Worm (Caenorhabditis elegans): Measurements from ENCODE around the gene vha-5.

vha-5 gene

DNA sequence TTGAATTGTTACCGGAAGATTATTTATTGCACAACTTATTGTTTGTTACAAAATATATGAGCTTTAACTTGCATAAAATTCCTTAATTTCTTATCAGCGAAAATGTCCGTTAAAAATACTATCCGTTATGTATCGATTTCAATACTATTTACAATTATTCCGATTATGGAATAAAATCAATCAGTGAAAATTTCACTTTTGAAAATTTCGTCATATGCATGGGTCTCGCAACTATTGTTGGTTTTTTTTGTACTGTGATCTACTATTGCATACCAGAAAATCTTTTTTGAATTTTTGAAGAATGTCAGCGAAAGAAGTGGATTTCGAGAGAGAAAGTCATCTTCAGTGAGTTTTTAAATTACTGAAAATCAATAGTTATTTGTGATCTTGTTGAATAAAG lies 6.6 kb upstream of the vha-5 start, which contains the start of gene nprl-3:
TSS of gene nprl-3 (plus strand) at position 301 of the 400 bp plus-strand sequence.
- TF ChIP-seq unc-86 (tag; optimal IDR thresholded peaks at IDR 0.05) = no peak
- TF ChIP-seq T23F11.4 (GFP tag; optimal IDR thresholded peaks at IDR 0.05) = no peak
- no peak for TF ChIP-seq che-1 (tag; optimal IDR thresholded peaks at IDR 0.05)
- TF ChIP-seq ceh-34 (tag; optimal IDR thresholded peaks at IDR 0.05) = no peak
- TF ChIP-seq C38D4.7 (GFP tag; optimal IDR thresholded peaks at IDR 0.05) = no peak
- no peak for TF ChIP-seq unc-55 (GFP tag; optimal IDR thresholded peaks at IDR 0.05)
- no peak for TF ChIP-seq ceh-9 (tag; optimal IDR thresholded peaks at IDR 0.05)
- TF ChIP-seq ztf-16 (tag; optimal IDR thresholded peaks at IDR 0.05) = no peak
- TF ChIP-seq zip-5 (tag; optimal IDR thresholded peaks at IDR 0.05) = no peak
- TF ChIP-seq pha-4 (tag; optimal IDR thresholded peaks at IDR 0.05) = no peak
- no peak for TF ChIP-seq pag-3 (tag; optimal IDR thresholded peaks at IDR 0.05; ENCODE audit: borderline replicate concordance)
- no peak for TF ChIP-seq madf-2 (tag; optimal IDR thresholded peaks at IDR 0.05)
- TF ChIP-seq ahr-1 (tag; optimal IDR thresholded peaks at IDR 0.05) = no peak
- TF ChIP-seq ceh-48 (tag; optimal IDR thresholded peaks at IDR 0.05) = no peak
- TF ChIP-seq ref-2 (tag; optimal IDR thresholded peaks at IDR 0.05) = no peak
- TF ChIP-seq unc-3 (GFP tag; conservative IDR thresholded peaks at IDR 0.05) = no peak
- no peak for TF ChIP-seq unc-3 (tag; optimal IDR thresholded peaks at IDR 0.05)
- TF ChIP-seq tbx-7 (tag; optimal IDR thresholded peaks at IDR 0.05) = no peak

DNA sequence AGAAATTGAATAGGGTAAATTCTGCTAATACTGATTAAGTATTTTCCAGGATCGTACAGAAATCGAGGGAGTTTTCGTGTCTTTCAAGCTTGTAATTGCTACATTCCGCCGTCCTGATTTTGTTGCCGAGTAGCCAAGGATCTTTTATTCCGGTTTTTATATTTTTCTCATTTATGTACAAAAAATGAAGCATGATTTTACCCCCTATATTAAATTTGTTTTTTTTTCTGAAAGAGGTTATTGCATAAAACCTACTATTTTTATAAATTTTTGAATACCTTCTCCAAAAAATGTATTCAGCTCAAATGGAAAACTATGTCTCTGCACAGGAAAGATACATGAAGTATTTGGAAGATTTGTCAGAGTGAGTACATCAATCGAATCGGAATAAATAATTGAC lies 4.1 kb upstream of the vha-5 start, which contains the start of gene F35H10.6:
TSS of gene F35H10.6 (plus strand) at position 301 of the 400 bp plus-strand sequence.
- no peak for TF ChIP-seq che-1 (tag; optimal IDR thresholded peaks at IDR 0.05)
- TF ChIP-seq ahr-1 (tag; optimal IDR thresholded peaks at IDR 0.05) = no peak
- TF ChIP-seq tbx-2 (tag; optimal IDR thresholded peaks at IDR 0.05) = no peak
- no peak for TF ChIP-seq zip-5 (tag; optimal IDR thresholded peaks at IDR 0.05)
- TF ChIP-seq sox-2 (GFP tag; IDR thresholded peaks at IDR 0.05) = no peak
- TF ChIP-seq madf-2 (tag; optimal IDR thresholded peaks at IDR 0.05) = no peak
- no peak for TF ChIP-seq unc-3 (GFP tag; conservative IDR thresholded peaks at IDR 0.05)
- no peak for TF ChIP-seq unc-3 (tag; optimal IDR thresholded peaks at IDR 0.05)
- no peak for TF ChIP-seq odd-2 (tag; optimal IDR thresholded peaks at IDR 0.05)
- TF ChIP-seq eyg-1 (tag; optimal IDR thresholded peaks at IDR 0.05) = no peak
- no peak for TF ChIP-seq K09A11.1 (tag; optimal IDR thresholded peaks at IDR 0.05; ENCODE audit: insufficient read depth)
- TF ChIP-seq ceh-34 (tag; optimal IDR thresholded peaks at IDR 0.05) = no peak
- TF ChIP-seq C08G9.2 (tag; optimal IDR thresholded peaks at IDR 0.05) = no peak
- TF ChIP-seq unc-55 (GFP tag; optimal IDR thresholded peaks at IDR 0.05) = no peak

DNA sequence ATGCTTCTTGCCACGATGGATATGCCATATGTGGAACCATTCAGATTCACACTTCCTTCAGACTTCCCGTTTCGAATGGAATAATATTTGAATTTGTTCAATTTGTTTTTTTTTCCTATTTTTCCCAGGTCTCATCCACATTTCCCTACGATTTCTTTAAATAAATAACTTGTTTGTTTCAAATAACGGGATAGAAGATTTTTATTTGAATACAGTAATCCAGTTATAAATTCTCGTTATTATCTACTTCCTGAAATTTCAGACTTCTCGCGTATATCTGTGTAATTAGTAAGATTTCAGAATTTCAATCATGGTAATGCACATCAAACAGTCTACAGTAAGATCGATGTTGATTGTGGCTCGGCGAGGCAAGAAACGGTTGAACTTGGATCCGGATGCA lies 3.3 kb upstream of the vha-5 start, which contains the start of gene F35H10.5:
TSS of gene F35H10.5 (plus strand) at position 301 of the 400 bp plus-strand sequence.
- TF ChIP-seq K09A11.1 (tag; optimal IDR thresholded peaks at IDR 0.05; ENCODE audit: insufficient read depth) (no peak), T23F11.4 (GFP tag; optimal IDR thresholded peaks at IDR 0.05) (no peak), madf-2 (tag; optimal IDR thresholded peaks at IDR 0.05) (no peak), pha-4 (tag; optimal IDR thresholded peaks at IDR 0.05) (no peak), ceh-24 (tag; optimal IDR thresholded peaks at IDR 0.05) (no peak), hlh-6 (tag; optimal IDR thresholded peaks at IDR 0.05) (no peak), ceh-48 (tag; optimal IDR thresholded peaks at IDR 0.05) (no peak), rnt-1 (tag; optimal IDR thresholded peaks at IDR 0.05) (no peak)

DNA sequence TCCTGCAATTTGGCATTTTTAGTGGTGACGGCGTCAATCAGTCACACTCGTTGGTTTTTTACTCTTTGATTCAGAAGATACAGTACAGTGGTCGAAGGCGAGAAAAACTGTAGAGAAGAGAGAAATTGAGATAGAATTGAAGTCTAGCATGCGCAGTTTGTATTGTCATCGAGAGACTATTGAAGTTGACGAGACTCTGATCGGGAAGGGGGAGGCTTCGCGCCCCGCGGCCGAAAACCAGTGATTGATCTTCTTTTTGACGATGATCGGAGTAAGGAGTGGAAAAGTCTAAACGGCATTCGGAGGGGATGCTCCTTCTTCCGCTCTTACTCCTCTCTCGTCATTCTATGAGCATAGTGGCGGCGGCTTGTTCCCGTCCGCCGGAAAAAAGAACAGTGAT lies 1.8 kb upstream of the vha-5 start:
- no peak for TF ChIP-seq syd-9 (tag; optimal IDR thresholded peaks at IDR 0.05)
- no peak for TF ChIP-seq odd-2 (tag; optimal IDR thresholded peaks at IDR 0.05)
- TF ChIP-seq unc-86 (tag; optimal IDR thresholded peaks at IDR 0.05) = no peak
- TF ChIP-seq tbx-7 (tag; optimal IDR thresholded peaks at IDR 0.05) = no peak
- TF ChIP-seq eyg-1 (tag; optimal IDR thresholded peaks at IDR 0.05) = no peak
- TF ChIP-seq unc-55 (GFP tag; optimal IDR thresholded peaks at IDR 0.05) = no peak
- no peak for TF ChIP-seq F13H6.1 (tag; optimal IDR thresholded peaks at IDR 0.05)
- no peak for TF ChIP-seq ceh-31 (tag; optimal IDR thresholded peaks at IDR 0.05)
- no peak for TF ChIP-seq nhr-232 (tag; optimal IDR thresholded peaks at IDR 0.05)
- TF ChIP-seq pax-1 (tag; optimal IDR thresholded peaks at IDR 0.05) = no peak
- TF ChIP-seq zip-5 (tag; optimal IDR thresholded peaks at IDR 0.05) = no peak
- no peak for TF ChIP-seq unc-3 (GFP tag; conservative IDR thresholded peaks at IDR 0.05)
- TF ChIP-seq unc-3 (tag; optimal IDR thresholded peaks at IDR 0.05) = no peak

DNA sequence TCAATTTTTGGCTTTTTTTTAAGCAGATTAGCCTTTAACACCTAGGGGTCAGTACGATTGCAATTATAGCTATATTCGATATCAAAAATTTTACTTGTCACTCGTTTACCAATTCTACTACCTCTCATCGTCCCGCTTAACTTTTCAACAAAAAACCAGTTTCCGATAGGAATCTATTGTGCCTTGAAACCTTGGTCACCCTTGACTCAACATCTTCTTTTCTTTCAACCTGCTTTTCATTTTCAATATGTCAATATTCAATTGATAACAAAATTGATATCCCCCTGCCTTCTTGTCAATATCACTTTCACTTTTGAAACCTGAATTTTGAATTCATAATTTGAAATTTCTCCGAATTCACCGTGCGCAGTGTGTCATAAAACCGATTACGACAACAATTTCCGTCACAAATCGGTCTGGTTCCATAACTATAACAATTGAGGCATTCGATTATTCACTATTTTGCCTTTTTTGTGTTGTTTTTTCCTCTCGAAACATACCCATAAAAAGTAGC lies 1.1 kb upstream of the vha-5 start:
- TF ChIP-seq unc-86 (tag; optimal IDR thresholded peaks at IDR 0.05) = no peak
- no peak for TF ChIP-seq ceh-19 (GFP tag; optimal IDR thresholded peaks at IDR 0.05)
- no peak for TF ChIP-seq K09A11.1 (tag; optimal IDR thresholded peaks at IDR 0.05; ENCODE audit: insufficient read depth)
- TF ChIP-seq ceh-6 (GFP tag; optimal IDR thresholded peaks at IDR 0.05) = no peak
- no peak for TF ChIP-seq ref-2 (tag; optimal IDR thresholded peaks at IDR 0.05)
- TF ChIP-seq syd-9 (tag; optimal IDR thresholded peaks at IDR 0.05) = no peak
